Fruit fly (Drosophila melanogaster): ENCODE results near the gene CG31668.

Gene CG31668

DNA sequence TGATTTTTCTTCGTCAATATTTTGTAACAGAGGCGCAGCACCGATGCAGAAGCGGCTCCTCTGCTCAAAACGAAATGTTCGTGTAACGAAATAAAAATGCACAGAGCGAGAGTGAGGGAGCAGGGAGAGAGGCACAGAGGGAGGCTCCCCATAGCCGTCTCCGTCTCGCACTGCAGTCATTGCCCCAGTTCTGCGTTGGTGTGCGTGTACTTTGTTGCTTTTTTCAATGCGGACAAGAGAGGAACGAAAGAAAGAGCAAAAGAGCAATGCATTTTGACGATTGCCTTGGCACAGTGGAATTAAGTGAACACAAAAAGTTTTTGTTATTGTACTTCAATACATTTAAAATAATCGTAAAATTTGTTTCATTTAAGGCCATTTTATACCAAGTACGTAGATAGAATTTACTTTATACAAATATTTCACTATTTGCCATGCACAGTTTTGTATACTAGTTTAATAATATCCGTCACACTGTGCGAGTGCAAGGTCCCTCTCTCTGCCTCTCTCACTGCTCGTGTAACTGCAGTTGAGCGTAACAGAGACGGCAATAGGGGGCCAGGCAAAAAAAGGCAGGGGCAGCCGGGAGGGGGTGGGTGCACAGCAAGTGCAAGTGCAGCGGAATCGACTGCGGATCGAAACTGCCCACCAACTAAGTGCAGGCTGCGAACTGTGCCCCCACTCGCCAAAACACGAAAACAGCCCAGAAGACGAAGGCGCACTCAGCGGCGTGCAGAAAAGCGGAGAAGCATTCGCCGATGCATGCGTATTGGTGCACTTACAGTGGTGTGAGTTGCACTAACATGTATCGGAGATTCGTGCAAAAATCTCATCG lies 3.7 kb downstream of the CG31668 start (continued):
- TF ChIP-seq sr (GFP tag; IDR thresholded peaks at IDR 0.05) = peak; percentile 95
- peak; percentile 98 for TF ChIP-seq CG6272 (GFP tag; IDR thresholded peaks at IDR 0.05)
- TF ChIP-seq CG13424 (tag; optimal IDR thresholded peaks at IDR 0.05) = peak; percentile 99
- TF ChIP-seq CG11504 (tag; optimal IDR thresholded peaks at IDR 0.05) = peak; percentile 98
- TF ChIP-seq Bteb2 (GFP tag; optimal IDR thresholded peaks at IDR 0.05) = peak; percentile 93
- peak; percentile 87 for TF ChIP-seq CG9876 (GFP tag; optimal IDR thresholded peaks at IDR 0.05)
- TF ChIP-seq CG12219 (GFP tag; optimal IDR thresholded peaks at IDR 0.05) = peak; percentile 99
- no peak for TF ChIP-seq Lpt (GFP tag; optimal IDR thresholded peaks at IDR 0.05)
- peak; percentile 97 for TF ChIP-seq Abd-B (GFP tag; optimal IDR thresholded peaks at IDR 0.05)
- peak; percentile 99 for TF ChIP-seq Nf-YA (GFP tag; IDR thresholded peaks at IDR 0.05)
- TF ChIP-seq Fer2 (tag; optimal IDR thresholded peaks at IDR 0.05) = peak; percentile 72
- peak; percentile 96 for TF ChIP-seq lab (GFP tag; optimal IDR thresholded peaks at IDR 0.05)
- peak; percentile 81 for TF ChIP-seq MBD-R2 (GFP tag; IDR thresholded peaks at IDR 0.05)
- peak; percentile 98 for TF ChIP-seq Rx (GFP tag; IDR thresholded peaks at IDR 0.05)
- peak; percentile 99 for TF ChIP-seq CG11093 (GFP tag; IDR thresholded peaks at IDR 0.05)
- TF ChIP-seq Six4 (GFP tag; optimal IDR thresholded peaks at IDR 0.05) = peak; percentile 99
- TF ChIP-seq ato (GFP tag; IDR thresholded peaks at IDR 0.05; ENCODE audit: partially characterized antibody) = peak; percentile 21; the same call in 1 of the 2 replicates
- peak; percentile 98 for TF ChIP-seq NC2α (GFP tag; optimal IDR thresholded peaks at IDR 0.05)
- peak; percentile 96 for TF ChIP-seq HmgZ (tag; optimal IDR thresholded peaks at IDR 0.05)
- peak; percentile 98 for TF ChIP-seq CG4617 (GFP tag; optimal IDR thresholded peaks at IDR 0.05; ENCODE audit: borderline replicate concordance)
- peak; percentile 96 for TF ChIP-seq kah (GFP tag; optimal IDR thresholded peaks at IDR 0.05)
- TF ChIP-seq Adf1 (GFP tag; IDR thresholded peaks at IDR 0.05) = no peak
- peak; percentile 97 for TF ChIP-seq tio (GFP tag; optimal IDR thresholded peaks at IDR 0.05)
- no peak for TF ChIP-seq pfk (GFP tag; optimal IDR thresholded peaks at IDR 0.05)
- TF ChIP-seq CG18262 (tag; optimal IDR thresholded peaks at IDR 0.05) = peak; percentile 100
- TF ChIP-seq CG7372 (GFP tag; IDR thresholded peaks at IDR 0.05) = peak; percentile 96
- peak; percentile 80 for TF ChIP-seq Deaf1 (tag; optimal IDR thresholded peaks at IDR 0.05)
- peak; percentile 99 for TF ChIP-seq ac (GFP tag; optimal IDR thresholded peaks at IDR 0.05)
- peak; percentile 26 for TF ChIP-seq Dp (GFP tag; optimal IDR thresholded peaks at IDR 0.05)
- peak; percentile 99 for TF ChIP-seq CG15696 (tag; optimal IDR thresholded peaks at IDR 0.05)
- peak; percentile 99 for TF ChIP-seq CG8290 (GFP tag; optimal IDR thresholded peaks at IDR 0.05)
- TF ChIP-seq CG8290 (tag; optimal IDR thresholded peaks at IDR 0.05) = peak; percentile 95 to 98
- peak; percentile 97 for TF ChIP-seq CG14667 (GFP tag; IDR thresholded peaks at IDR 0.05)
- peak; percentile 95 for TF ChIP-seq sob (GFP tag; IDR thresholded peaks at IDR 0.05)
- peak; percentile 100 for TF ChIP-seq stc (GFP tag; IDR thresholded peaks at IDR 0.05)
- TF ChIP-seq row (GFP tag; IDR thresholded peaks at IDR 0.05) = peak; percentile 98
- TF ChIP-seq CG43689 (GFP tag; IDR thresholded peaks at IDR 0.05) = peak; percentile 93
- TF ChIP-seq CTCF (GFP tag; optimal IDR thresholded peaks at IDR 0.05) = peak; percentile 78
- peak; percentile 100 for TF ChIP-seq zfh1 (GFP tag; IDR thresholded peaks at IDR 0.05)
- peak; percentile 89 for TF ChIP-seq E2f2 (GFP tag; IDR thresholded peaks at IDR 0.05)
- peak; percentile 97 for TF ChIP-seq odd (GFP tag; optimal IDR thresholded peaks at IDR 0.05)
- TF ChIP-seq BtbVII (GFP tag; optimal IDR thresholded peaks at IDR 0.05) = peak; percentile 93
- peak; percentile 99 for TF ChIP-seq ase (GFP tag; IDR thresholded peaks at IDR 0.05)
- TF ChIP-seq CG10431 (GFP tag; optimal IDR thresholded peaks at IDR 0.05) = peak; percentile 98
- peak; percentile 97 for TF ChIP-seq trh (GFP tag; optimal IDR thresholded peaks at IDR 0.05)
- peak; percentile 96 for TF ChIP-seq CG15269 (tag; optimal IDR thresholded peaks at IDR 0.05)
- TF ChIP-seq Atf3 (GFP tag; optimal IDR thresholded peaks at IDR 0.05) = peak; percentile 98
- peak; percentile 32; the same call in 1 of the 2 replicates for TF ChIP-seq amos (GFP tag; IDR thresholded peaks at IDR 0.05; ENCODE audit: partially characterized antibody)
- peak; percentile 95 for TF ChIP-seq ab (GFP tag; optimal IDR thresholded peaks at IDR 0.05)
- TF ChIP-seq Bgb (GFP tag; IDR thresholded peaks at IDR 0.05; ENCODE audit: partially characterized antibody) = peak; percentile 34; the same call in 1 of the 2 replicates
